Worm (Caenorhabditis elegans): ENCODE measurements around the gene T05G5.4.
A peak's percentile ranks its signal among the peaks of the same experiment; 100 is the strongest.

The T05G5.4 gene

DNA sequence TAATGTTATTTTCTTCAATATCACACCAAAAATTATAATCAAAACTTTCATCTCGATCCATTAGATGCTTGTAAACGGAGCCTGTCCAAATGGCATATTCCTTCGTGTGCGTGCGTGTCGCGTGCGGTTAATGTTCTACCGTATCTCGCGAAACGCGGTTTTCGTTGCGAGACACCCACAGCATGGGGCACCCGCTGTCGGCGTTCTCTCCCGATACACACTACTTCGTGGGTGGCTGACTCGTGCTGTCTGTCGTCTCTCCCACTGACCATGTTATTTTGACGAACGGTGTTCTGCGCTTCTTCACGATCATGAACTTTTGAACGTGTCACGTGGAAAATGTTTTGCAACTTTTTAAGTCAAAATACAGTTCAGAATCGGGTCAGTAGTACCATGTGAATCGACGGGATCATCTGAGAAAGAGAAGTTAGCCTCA lies 16.7 kb downstream of the T05G5.4 start (continued):
- peak; percentile 36 for TF ChIP-seq K09A11.1 (tag; optimal IDR thresholded peaks at IDR 0.05; ENCODE audit: insufficient read depth)
- TF ChIP-seq ceh-22 (tag; optimal IDR thresholded peaks at IDR 0.05) = no peak
- peak; percentile 57 for TF ChIP-seq C08G9.2 (tag; optimal IDR thresholded peaks at IDR 0.05)
- peak; percentile 59 for TF ChIP-seq tbx-7 (tag; optimal IDR thresholded peaks at IDR 0.05)
- TF ChIP-seq fax-1 (tag; optimal IDR thresholded peaks at IDR 0.05) = peak; percentile 43
- TF ChIP-seq ceh-24 (tag; optimal IDR thresholded peaks at IDR 0.05) = no peak
- peak; percentile 93 for TF ChIP-seq ceh-18 (tag; optimal IDR thresholded peaks at IDR 0.05)
- peak; percentile 84 for TF ChIP-seq syd-9 (tag; optimal IDR thresholded peaks at IDR 0.05)
- TF ChIP-seq ceh-34 (tag; optimal IDR thresholded peaks at IDR 0.05) = peak; percentile 93
- no peak for TF ChIP-seq ceh-48 (tag; optimal IDR thresholded peaks at IDR 0.05)
- TF ChIP-seq ama-1 (optimal IDR thresholded peaks at IDR 0.05) = peak; percentile 96
- peak; percentile 56 for TF ChIP-seq che-1 (tag; optimal IDR thresholded peaks at IDR 0.05)
- peak; percentile 9 for TF ChIP-seq zip-5 (tag; optimal IDR thresholded peaks at IDR 0.05)
- TF ChIP-seq odd-2 (tag; optimal IDR thresholded peaks at IDR 0.05) = no peak
- peak; percentile 50 for TF ChIP-seq hlh-8 (tag; optimal IDR thresholded peaks at IDR 0.05)
- peak; percentile 57 for TF ChIP-seq pqm-1 (tag; optimal IDR thresholded peaks at IDR 0.05)
- TF ChIP-seq ceh-14 (tag; optimal IDR thresholded peaks at IDR 0.05) = peak; percentile 54

- TF ChIP-seq ceh-31 (tag; optimal IDR thresholded peaks at IDR 0.05) (peak; percentile 41), pros-1 (tag; optimal IDR thresholded peaks at IDR 0.05) (no peak), sox-2 (GFP tag; IDR thresholded peaks at IDR 0.05) (no peak), tbx-7 (tag; optimal IDR thresholded peaks at IDR 0.05) (no peak), ceh-6 (GFP tag; optimal IDR thresholded peaks at IDR 0.05) (no peak), unc-55 (GFP tag; optimal IDR thresholded peaks at IDR 0.05) (peak; percentile 32), C08G9.2 (tag; optimal IDR thresholded peaks at IDR 0.05) (no peak), nfya-1 (tag; optimal IDR thresholded peaks at IDR 0.05) (peak; percentile 57), pax-1 (tag; optimal IDR thresholded peaks at IDR 0.05) (peak; percentile 13), ets-4 (tag; optimal IDR thresholded peaks at IDR 0.05) (no peak), fax-1 (tag; optimal IDR thresholded peaks at IDR 0.05) (no peak), ceh-48 (tag; optimal IDR thresholded peaks at IDR 0.05) (peak; percentile 86)
These were observed 17.4 kb downstream of the T05G5.4 start, which contains the start of gene cbp-1 for ce11 chrIII:9766175-9766574. Gene cbp-1 (plus strand): TSS chrIII:9766509.

- TF ChIP-seq ceh-48 (tag; optimal IDR thresholded peaks at IDR 0.05) (no peak), mec-3 (tag; optimal IDR thresholded peaks at IDR 0.05; ENCODE audit: borderline replicate concordance) (peak; percentile 37), pha-4 (tag; optimal IDR thresholded peaks at IDR 0.05) (no peak), ref-2 (tag; optimal IDR thresholded peaks at IDR 0.05) (peak; percentile 43)
These were observed 18.4 kb downstream of the T05G5.4 start for ce11 chrIII:9767095-9767494.

ce11 chrIII:9768023-9768422 lies 19.3 kb downstream of the T05G5.4 start:
- TF ChIP-seq sox-2 (GFP tag; IDR thresholded peaks at IDR 0.05) (no peak), sdc-2 (tag; optimal IDR thresholded peaks at IDR 0.05) (no peak)

ce11 chrIII:9770590-9770989 lies 21.9 kb downstream of the T05G5.4 start:
- TF ChIP-seq ceh-18 (tag; optimal IDR thresholded peaks at IDR 0.05) (no peak), hlh-13 (GFP tag; optimal IDR thresholded peaks at IDR 0.05) (no peak), ceh-22 (tag; optimal IDR thresholded peaks at IDR 0.05) (no peak), hlh-30 (tag; optimal IDR thresholded peaks at IDR 0.05; ENCODE audit: insufficient read depth) (no peak), ceh-34 (tag; optimal IDR thresholded peaks at IDR 0.05) (no peak), pha-2 (tag; optimal IDR thresholded peaks at IDR 0.05) (no peak), ttx-3 (tag; optimal IDR thresholded peaks at IDR 0.05) (no peak), rnt-1 (tag; optimal IDR thresholded peaks at IDR 0.05) (no peak)
